Fruit fly (Drosophila melanogaster) Kc167 (cell line): ENCODE measurements around the gene CG43230.

ENCODE experiments used
- Myc ChIP-seq: fragments of >200 bp; optimal IDR thresholded peaks from 2 replicates; lab custom pipeline; 2017; ENCODE audit warnings: missing external identifiers
- Sin3A ChIP-seq: fragments of >200 bp; optimal IDR thresholded peaks from 2 replicates; lab custom pipeline; 2018; ENCODE audit warnings: missing external identifiers
- h ChIP-seq: fragments of >200 bp; optimal IDR thresholded peaks from 3 replicates; lab custom pipeline; 2018; ENCODE audit warnings: missing external identifiers
- insv ChIP-seq: fragments of >200 bp; optimal IDR thresholded peaks from 3 replicates; lab custom pipeline; 2018; ENCODE audit warnings: missing external identifiers
- psq ChIP-seq: fragments of >200 bp; optimal IDR thresholded peaks from 2 replicates; lab custom pipeline; 2017; ENCODE audit warnings: missing external identifiers
- ttk ChIP-seq: sonication (Bioruptor generic); optimal IDR thresholded peaks from 2 replicates; lab custom pipeline; 2017; ENCODE audit warnings: missing external identifiers

The CG43230 gene

dm6 chr2L:15214922-15215321, at the start of gene CG43230:
CG43230 (plus strand) TSS chr2L:15215222.
- no peak for TF ChIP-seq Sin3A (lab: Kevin White, UChicago)
- no peak for TF ChIP-seq h (lab: Kevin White, UChicago)
- TF ChIP-seq Myc (lab: Kevin White, UChicago), result no peak
- no peak for TF ChIP-seq psq (lab: Kevin White, UChicago)
- no peak for TF ChIP-seq ttk
- TF ChIP-seq insv (lab: Kevin White, UChicago), result no peak

- TF ChIP-seq psq (lab: Kevin White, UChicago), result no peak
- TF ChIP-seq Myc (lab: Kevin White, UChicago), result no peak
- TF ChIP-seq h (lab: Kevin White, UChicago), result no peak
- no peak for TF ChIP-seq Sin3A (lab: Kevin White, UChicago)
- TF ChIP-seq ttk, result no peak
- TF ChIP-seq insv (lab: Kevin White, UChicago), result no peak
These were observed 37.0 kb upstream of the CG43230 start for dm6 chr2L:15178044-15178443.

dm6 chr2L:15179028-15179427, 36.0 kb upstream of the CG43230 start:
- no peak for TF ChIP-seq Myc (lab: Kevin White, UChicago)
- no peak for TF ChIP-seq insv (lab: Kevin White, UChicago)
- TF ChIP-seq Sin3A (lab: Kevin White, UChicago), result no peak
- TF ChIP-seq psq (lab: Kevin White, UChicago), result no peak
- no peak for TF ChIP-seq h (lab: Kevin White, UChicago)
- no peak for TF ChIP-seq ttk

dm6 chr2L:15200409-15200808, 14.6 kb upstream of the CG43230 start, which contains the start of gene CG4168:
CG4168 (minus strand) TSS chr2L:15200459.
- TF ChIP-seq Myc (lab: Kevin White, UChicago) (no peak), h (lab: Kevin White, UChicago) (no peak), insv (lab: Kevin White, UChicago) (no peak), Sin3A (lab: Kevin White, UChicago) (no peak), psq (lab: Kevin White, UChicago) (no peak), ttk (no peak)

dm6 chr2L:15201992-15202391, 13.0 kb upstream of the CG43230 start, which contains the start of gene Sfp35C:
Sfp35C (minus strand) TSS chr2L:15202092.
- TF ChIP-seq insv (lab: Kevin White, UChicago), result no peak
- TF ChIP-seq ttk, result no peak
- no peak for TF ChIP-seq psq (lab: Kevin White, UChicago)
- TF ChIP-seq h (lab: Kevin White, UChicago), result no peak
- TF ChIP-seq Myc (lab: Kevin White, UChicago), result no peak
- TF ChIP-seq Sin3A (lab: Kevin White, UChicago), result no peak

- TF ChIP-seq insv (lab: Kevin White, UChicago) (no peak), psq (lab: Kevin White, UChicago) (no peak), ttk (no peak), h (lab: Kevin White, UChicago) (no peak), Myc (lab: Kevin White, UChicago) (no peak), Sin3A (lab: Kevin White, UChicago) (no peak)
These were observed 3.5 kb upstream of the CG43230 start for dm6 chr2L:15211489-15211888.

- TF ChIP-seq psq (lab: Kevin White, UChicago), result no peak
- TF ChIP-seq insv (lab: Kevin White, UChicago), result no peak
- no peak for TF ChIP-seq Myc (lab: Kevin White, UChicago)
- no peak for TF ChIP-seq h (lab: Kevin White, UChicago)
- no peak for TF ChIP-seq ttk
- TF ChIP-seq Sin3A (lab: Kevin White, UChicago), result no peak
These were observed 28.4 kb downstream of the CG43230 start for dm6 chr2L:15243413-15243812.

- TF ChIP-seq psq (lab: Kevin White, UChicago) (no peak), h (lab: Kevin White, UChicago) (no peak), Sin3A (lab: Kevin White, UChicago) (no peak), ttk (no peak), insv (lab: Kevin White, UChicago) (no peak), Myc (lab: Kevin White, UChicago) (no peak)
These were observed 29.7 kb downstream of the CG43230 start for dm6 chr2L:15244708-15245107.

dm6 chr2L:15247614-15248013, 32.6 kb downstream of the CG43230 start, which contains the start of gene ZnT35C:
ZnT35C (minus strand) TSS chr2L:15247714.
- TF ChIP-seq psq (lab: Kevin White, UChicago) (no peak), Sin3A (lab: Kevin White, UChicago) (no peak), h (lab: Kevin White, UChicago) (no peak), Myc (lab: Kevin White, UChicago) (no peak), ttk (no peak), insv (lab: Kevin White, UChicago) (no peak)

dm6 chr2L:15248163-15249005, 33.4 kb downstream of the CG43230 start, which contains the start of gene dao:
dao (plus strand) TSS chr2L:15248879.
- TF ChIP-seq psq (lab: Kevin White, UChicago), result no peak
- TF ChIP-seq insv (lab: Kevin White, UChicago), result no peak
- no peak for TF ChIP-seq Sin3A (lab: Kevin White, UChicago)
- no peak for TF ChIP-seq Myc (lab: Kevin White, UChicago)
- no peak for TF ChIP-seq h (lab: Kevin White, UChicago)
- TF ChIP-seq ttk, result no peak

- TF ChIP-seq insv (lab: Kevin White, UChicago) (no peak), Myc (lab: Kevin White, UChicago) (no peak), h (lab: Kevin White, UChicago) (no peak), psq (lab: Kevin White, UChicago) (no peak), Sin3A (lab: Kevin White, UChicago) (no peak), ttk (no peak)
These were observed 34.0 kb downstream of the CG43230 start for dm6 chr2L:15249006-15249513.
